Worm (Caenorhabditis elegans) whole organism, early embryonic: ENCODE results near the gene nspb-10.

Experiments used
- B0310.2 ChIP-seq: sonication (generic microtip); optimal IDR thresholded peaks from 2 replicates; lab custom pipeline; 2016; ENCODE audit warnings: mild to moderate bottlenecking, missing genetic modification characterization, missing compliant biosample characterization
- F13C5.2 ChIP-seq: sonication (generic microtip); optimal IDR thresholded peaks from 2 replicates; lab custom pipeline; 2017; ENCODE audit warnings: mild to moderate bottlenecking, missing genetic modification characterization, inconsistent platforms, missing compliant biosample characterization
- aly-1 ChIP-seq: sonication (generic microtip); optimal IDR thresholded peaks from 2 replicates; lab custom pipeline; 2016; ENCODE audit warnings: missing genetic modification characterization, missing compliant biosample characterization
- ama-1 ChIP-seq: fragments of 150-350 bp; optimal IDR thresholded peaks from 2 replicates; lab custom pipeline; 2014
- ceh-13 ChIP-seq: fragments of 200-800 bp; sonication (Bioruptor generic); optimal IDR thresholded peaks from 2 replicates; lab custom pipeline; 2018; ENCODE audit warnings: mild to moderate bottlenecking, missing genetic modification characterization, missing compliant biosample characterization
- ceh-36 ChIP-seq: sonication (generic microtip); optimal IDR thresholded peaks from 2 replicates; lab custom pipeline; 2016; ENCODE audit warnings: missing genetic modification characterization, inconsistent platforms, missing compliant biosample characterization
- ets-7 ChIP-seq: sonication (generic microtip); optimal IDR thresholded peaks from 2 replicates; lab custom pipeline; 2016; ENCODE audit warnings: missing genotype, missing genetic modification characterization, missing compliant biosample characterization
- flt-1 ChIP-seq: fragments of 200-800 bp; sonication (Bioruptor generic); IDR thresholded peaks from 2 replicates; pipeline ENCODE4 v1.3.6; 2022; ENCODE audit warnings: missing genetic modification characterization, missing compliant biosample characterization
- hmbx-1 ChIP-seq: sonication (generic microtip); optimal IDR thresholded peaks from 2 replicates; lab custom pipeline; 2016; ENCODE audit warnings: mild to moderate bottlenecking, missing genetic modification characterization, missing compliant biosample characterization
- hmg-4 ChIP-seq: fragments of 200-800 bp; sonication (Bioruptor generic); optimal IDR thresholded peaks from 2 replicates; lab custom pipeline; 2018; ENCODE audit warnings: mild to moderate bottlenecking, missing genetic modification characterization, missing compliant biosample characterization
- hnd-1 ChIP-seq: sonication (generic microtip); optimal IDR thresholded peaks from 2 replicates; lab custom pipeline; 2016; ENCODE audit warnings: missing genetic modification characterization, missing compliant biosample characterization
- pes-1 ChIP-seq: fragments of 200-800 bp; sonication (Bioruptor generic); IDR thresholded peaks from 2 replicates; pipeline ENCODE4 v1.3.6; 2022; ENCODE audit warnings: missing genetic modification reagents, missing genetic modification characterization, missing compliant biosample characterization
- scrt-1 ChIP-seq: fragments of 200-800 bp; sonication (Bioruptor generic); IDR thresholded peaks from 2 replicates; pipeline ENCODE4 v1.3.6; 2022; ENCODE audit warnings: missing genetic modification characterization, missing compliant biosample characterization
- sea-1 ChIP-seq: fragments of 200-800 bp; sonication (Bioruptor generic); conservative IDR thresholded peaks from 2 replicates; pipeline ENCODE4 v1.3.6; 2022; ENCODE audit warnings: missing genetic modification characterization, missing compliant biosample characterization
- tbx-11 ChIP-seq: fragments of 200-800 bp; sonication (Bioruptor generic); IDR thresholded peaks from 2 replicates; pipeline ENCODE4 v1.3.6; 2022; ENCODE audit warnings: missing genetic modification characterization, missing compliant biosample characterization
- tbx-37 ChIP-seq: fragments of 200-800 bp; sonication (Bioruptor generic); conservative IDR thresholded peaks from 2 replicates; pipeline ENCODE4 v1.3.6; 2022; ENCODE audit warnings: missing genetic modification reagents, missing genetic modification characterization, missing compliant biosample characterization
- tra-4 ChIP-seq: sonication (generic microtip); optimal IDR thresholded peaks from 2 replicates; lab custom pipeline; 2017; ENCODE audit warnings: missing genetic modification characterization, missing compliant biosample characterization

nspb-10 gene

ce11 chrII:14576429-14576828 lies 11.6 kb downstream of the nspb-10 start, which contains the start of gene C01G12.13:
Gene C01G12.13, plus strand, starts transcription at chrII:14576729.
- TF ChIP-seq scrt-1 (GFP tag; lab: Robert Waterston, UW), result no peak
- TF ChIP-seq pes-1 (GFP tag; lab: Robert Waterston, UW), result no peak
- TF ChIP-seq hnd-1 (tag; lab: Kevin White, UChicago), result no peak
- no peak for TF ChIP-seq tra-4
- TF ChIP-seq ama-1, result no peak
- no peak for TF ChIP-seq tbx-11 (GFP tag; lab: Robert Waterston, UW)
- TF ChIP-seq flt-1, result no peak
- TF ChIP-seq sea-1 (GFP tag; lab: Robert Waterston, UW), result no peak
- TF ChIP-seq hmbx-1 (tag; lab: Kevin White, UChicago), result no peak
- no peak for TF ChIP-seq aly-1 (tag; lab: Kevin White, UChicago)
- no peak for TF ChIP-seq B0310.2 (tag; lab: Kevin White, UChicago)
- no peak for TF ChIP-seq hmg-4
- TF ChIP-seq F13C5.2 (tag; lab: Kevin White, UChicago), result no peak
- TF ChIP-seq ceh-36 (tag; lab: Kevin White, UChicago), result no peak
- TF ChIP-seq ets-7, result no peak
- TF ChIP-seq tbx-37 (GFP tag; lab: Robert Waterston, UW), result no peak
- no peak for TF ChIP-seq ceh-13 (GFP tag; lab: Kevin White, UChicago)

- TF ChIP-seq ceh-13 (GFP tag; lab: Kevin White, UChicago) (no peak), flt-1 (no peak), tbx-37 (GFP tag; lab: Robert Waterston, UW) (no peak), scrt-1 (GFP tag; lab: Robert Waterston, UW) (no peak), tra-4 (no peak), F13C5.2 (tag; lab: Kevin White, UChicago) (no peak), ets-7 (no peak), aly-1 (tag; lab: Kevin White, UChicago) (no peak), tbx-11 (GFP tag; lab: Robert Waterston, UW) (no peak), ceh-36 (tag; lab: Kevin White, UChicago) (no peak), hnd-1 (tag; lab: Kevin White, UChicago) (no peak), ama-1 (no peak), pes-1 (GFP tag; lab: Robert Waterston, UW) (no peak), hmbx-1 (tag; lab: Kevin White, UChicago) (no peak), B0310.2 (tag; lab: Kevin White, UChicago) (no peak), hmg-4 (no peak), sea-1 (GFP tag; lab: Robert Waterston, UW) (no peak)
These were observed 13.3 kb downstream of the nspb-10 start for ce11 chrII:14574790-14575189.

ce11 chrII:14573315-14573714 lies 14.7 kb downstream of the nspb-10 start, which contains the start of gene madf-5:
Gene madf-5, plus strand, starts transcription at chrII:14573615.
- TF ChIP-seq hmbx-1 (tag; lab: Kevin White, UChicago) (no peak), ets-7 (no peak), aly-1 (tag; lab: Kevin White, UChicago) (no peak), tbx-37 (GFP tag; lab: Robert Waterston, UW) (no peak), ama-1 (no peak), F13C5.2 (tag; lab: Kevin White, UChicago) (no peak), B0310.2 (tag; lab: Kevin White, UChicago) (no peak), scrt-1 (GFP tag; lab: Robert Waterston, UW) (no peak), pes-1 (GFP tag; lab: Robert Waterston, UW) (no peak), tbx-11 (GFP tag; lab: Robert Waterston, UW) (no peak), sea-1 (GFP tag; lab: Robert Waterston, UW) (no peak), hmg-4 (no peak), hnd-1 (tag; lab: Kevin White, UChicago) (no peak), ceh-36 (tag; lab: Kevin White, UChicago) (no peak), tra-4 (no peak), ceh-13 (GFP tag; lab: Kevin White, UChicago) (no peak), flt-1 (no peak)

- TF ChIP-seq aly-1 (tag; lab: Kevin White, UChicago) (no peak), ceh-13 (GFP tag; lab: Kevin White, UChicago) (no peak), ceh-36 (tag; lab: Kevin White, UChicago) (no peak), flt-1 (no peak), hmg-4 (no peak), sea-1 (GFP tag; lab: Robert Waterston, UW) (no peak), hnd-1 (tag; lab: Kevin White, UChicago) (no peak), ets-7 (no peak), ama-1 (no peak), scrt-1 (GFP tag; lab: Robert Waterston, UW) (no peak), tra-4 (no peak), pes-1 (GFP tag; lab: Robert Waterston, UW) (no peak), F13C5.2 (tag; lab: Kevin White, UChicago) (no peak), tbx-11 (GFP tag; lab: Robert Waterston, UW) (no peak), tbx-37 (GFP tag; lab: Robert Waterston, UW) (no peak)
These were observed 17.4 kb downstream of the nspb-10 start for ce11 chrII:14570541-14571160.

- TF ChIP-seq aly-1 (tag; lab: Kevin White, UChicago) (no peak), scrt-1 (GFP tag; lab: Robert Waterston, UW) (no peak), tbx-11 (GFP tag; lab: Robert Waterston, UW) (no peak), hmg-4 (peak; percentile 26)
These were observed 18.7 kb downstream of the nspb-10 start for ce11 chrII:14569322-14569721.

- TF ChIP-seq ets-7, result no peak
- no peak for TF ChIP-seq pes-1 (GFP tag; lab: Robert Waterston, UW)
- no peak for TF ChIP-seq F13C5.2 (tag; lab: Kevin White, UChicago)
- TF ChIP-seq sea-1 (GFP tag; lab: Robert Waterston, UW), result no peak
- TF ChIP-seq B0310.2 (tag; lab: Kevin White, UChicago), result no peak
- no peak for TF ChIP-seq ama-1
- no peak for TF ChIP-seq ceh-13 (GFP tag; lab: Kevin White, UChicago)
- no peak for TF ChIP-seq tbx-11 (GFP tag; lab: Robert Waterston, UW)
- no peak for TF ChIP-seq hnd-1 (tag; lab: Kevin White, UChicago)
- no peak for TF ChIP-seq flt-1
- no peak for TF ChIP-seq hmbx-1 (tag; lab: Kevin White, UChicago)
- TF ChIP-seq hmg-4, result no peak
- TF ChIP-seq scrt-1 (GFP tag; lab: Robert Waterston, UW), result no peak
- TF ChIP-seq aly-1 (tag; lab: Kevin White, UChicago), result no peak
- TF ChIP-seq tra-4, result no peak
These were observed 20.3 kb downstream of the nspb-10 start for ce11 chrII:14567811-14568210.
